Worm (Caenorhabditis elegans) whole organism, L4 larva: ENCODE measurements around the gene srz-101.

Experiments
- F10B5.3 ChIP-seq: sonication (generic microtip); optimal IDR thresholded peaks from 2 replicates; lab custom pipeline; 2016; ENCODE audit warnings: mild to moderate bottlenecking, missing genetic modification characterization, missing compliant biosample characterization
- F44E2.7 ChIP-seq: fragments of 200-800 bp; sonication (Bioruptor generic); IDR thresholded peaks from 2 replicates; pipeline ENCODE4 v2.1.2; 2022; ENCODE audit warnings: missing genetic modification characterization, missing compliant biosample characterization
- Y48G9A.11 ChIP-seq: fragments of 200-800 bp; sonication (Bioruptor generic); IDR thresholded peaks from 2 replicates; pipeline ENCODE4 v1.3.6; 2022; ENCODE audit warnings: missing genetic modification reagents, missing genetic modification characterization, missing compliant biosample characterization
- Y5F2A.4 ChIP-seq: fragments of 200-800 bp; sonication (Bioruptor generic); optimal IDR thresholded peaks from 2 replicates; lab custom pipeline; 2018; ENCODE audit warnings: mild to moderate bottlenecking, missing genetic modification characterization, missing compliant biosample characterization
- aha-1 ChIP-seq: fragments of 150-350 bp; peaks from one replicate; lab custom pipeline; 2014; ENCODE audit warnings: missing biosample characterization, missing genetic modification characterization
- arid-1 ChIP-seq: fragments of 200-800 bp; sonication (Bioruptor generic); conservative IDR thresholded peaks from 2 replicates; pipeline ENCODE4 v1.3.6; 2022; ENCODE audit warnings: missing genetic modification reagents, missing genetic modification characterization, missing compliant biosample characterization
- ces-1 ChIP-seq: fragments of 150-350 bp; sonication (generic microtip); optimal IDR thresholded peaks from 4 replicates; lab custom pipeline; 2014; ENCODE audit warnings: missing biosample characterization, missing genetic modification reagents, missing genetic modification characterization
- daf-12 ChIP-seq: fragments of 150-350 bp; optimal IDR thresholded peaks from 2 replicates; lab custom pipeline; 2014; ENCODE audit warnings: missing biosample characterization, missing genetic modification reagents, missing genetic modification characterization
- daf-19 ChIP-seq: fragments of 200-800 bp; sonication (Bioruptor generic); conservative IDR thresholded peaks from 2 replicates; pipeline ENCODE4 v1.3.6; 2022; ENCODE audit warnings: missing genetic modification characterization, missing compliant biosample characterization
- daf-8 ChIP-seq: fragments of 200-800 bp; sonication (Bioruptor generic); IDR thresholded peaks from 2 replicates; pipeline ENCODE4 v1.3.6; 2022; ENCODE audit warnings: missing genetic modification characterization, missing compliant biosample characterization
- dmd-9 ChIP-seq: fragments of 200-800 bp; sonication (Bioruptor generic); IDR thresholded peaks from 2 replicates; pipeline ENCODE4 v1.3.6; 2022; ENCODE audit warnings: missing genetic modification reagents, missing genetic modification characterization, missing compliant biosample characterization
- duxl-1 ChIP-seq: sonication (generic microtip); optimal IDR thresholded peaks from 2 replicates; lab custom pipeline; 2016; ENCODE audit warnings: mild to moderate bottlenecking, missing genetic modification characterization, moderate library complexity, missing compliant biosample characterization; ENCODE audit not compliant: poor library complexity
- dve-1 ChIP-seq: sonication (generic microtip); optimal IDR thresholded peaks from 2 replicates; lab custom pipeline; 2017; ENCODE audit warnings: antibody characterized with exemption, mild to moderate bottlenecking, missing genetic modification characterization, missing compliant biosample characterization; ENCODE audit not compliant: insufficient read depth
- fos-1 ChIP-seq: fragments of 150-350 bp; optimal IDR thresholded peaks from 2 replicates; lab custom pipeline; 2014; ENCODE audit warnings: missing biosample characterization, missing genetic modification characterization
- hif-1 ChIP-seq, 2 experiments: sonication (generic microtip); optimal IDR thresholded peaks; 2 replicates each; lab custom pipeline; 2016 to 2017; ENCODE audit warnings: missing compliant biosample characterization in 2 of 2, missing genetic modification characterization in 2 of 2, missing genetic modification reagents in 2 of 2, missing genotype in 2 of 2, mild to moderate bottlenecking in 1 of 2
- hlh-30 ChIP-seq: sonication (generic microtip); optimal IDR thresholded peaks from 2 replicates; lab custom pipeline; 2017; ENCODE audit warnings: antibody characterized with exemption, mild to moderate bottlenecking, missing genetic modification characterization, missing compliant biosample characterization; ENCODE audit not compliant: insufficient read depth
- lin-39 ChIP-seq: fragments of 150-350 bp; optimal IDR thresholded peaks from 2 replicates; lab custom pipeline; 2014; ENCODE audit warnings: missing biosample characterization, missing genetic modification reagents, missing genetic modification characterization
- lir-3 ChIP-seq: sonication (generic microtip); optimal IDR thresholded peaks from 2 replicates; lab custom pipeline; 2016; ENCODE audit warnings: mild to moderate bottlenecking, missing genetic modification characterization, missing compliant biosample characterization
- lsy-2 ChIP-seq, 2 experiments: fragments of 150-350 bp in 1 of 2; sonication (generic microtip) in 1 of 2; optimal IDR thresholded peaks; 2 replicates each; lab custom pipeline; 2014 to 2017; ENCODE audit warnings: missing biosample characterization in 2 of 2, missing genetic modification characterization in 2 of 2
- madf-5 ChIP-seq, 2 experiments: fragments of 200-800 bp; sonication (Bioruptor generic); IDR thresholded peaks; 2 replicates each; pipeline ENCODE4 v1.3.6; 2022; ENCODE audit warnings: missing compliant biosample characterization in 2 of 2, missing genetic modification characterization in 2 of 2
- mxl-2 ChIP-seq: fragments of 200-800 bp; sonication (Bioruptor generic); conservative IDR thresholded peaks from 2 replicates; pipeline ENCODE4 v1.3.6; 2022; ENCODE audit warnings: missing genetic modification reagents, missing genetic modification characterization, missing compliant biosample characterization
- nhr-10 ChIP-seq: fragments of 150-350 bp; optimal IDR thresholded peaks from 2 replicates; lab custom pipeline; 2014; ENCODE audit warnings: missing biosample characterization, missing genetic modification characterization
- nhr-102 ChIP-seq: sonication (generic microtip); optimal IDR thresholded peaks from 2 replicates; lab custom pipeline; 2016; ENCODE audit warnings: mild to moderate bottlenecking, missing genetic modification characterization, moderate library complexity, missing compliant biosample characterization
- nhr-11 ChIP-seq: fragments of 150-350 bp; optimal IDR thresholded peaks from 2 replicates; lab custom pipeline; 2014; ENCODE audit warnings: missing biosample characterization, missing genetic modification characterization
- nhr-25 ChIP-seq: sonication (generic microtip); optimal IDR thresholded peaks from 2 replicates; lab custom pipeline; 2017; ENCODE audit warnings: missing genetic modification characterization, mild to moderate bottlenecking, missing compliant biosample characterization, antibody characterized with exemption, moderate library complexity, borderline replicate concordance; ENCODE audit not compliant: insufficient read depth
- nhr-28 ChIP-seq: fragments of 150-350 bp; optimal IDR thresholded peaks from 2 replicates; lab custom pipeline; 2014; ENCODE audit warnings: missing biosample characterization, missing genetic modification characterization
- nhr-41 ChIP-seq: fragments of 200-800 bp; sonication (Bioruptor generic); IDR thresholded peaks from 2 replicates; pipeline ENCODE4 v1.3.6; 2022; ENCODE audit warnings: missing genetic modification reagents, missing genetic modification characterization, missing compliant biosample characterization
- nhr-42 ChIP-seq: fragments of 200-800 bp; sonication (Bioruptor generic); IDR thresholded peaks from 2 replicates; pipeline ENCODE4 v1.3.6; 2022; ENCODE audit warnings: missing genetic modification characterization, missing compliant biosample characterization
- nhr-48 ChIP-seq: sonication (generic microtip); optimal IDR thresholded peaks from 2 replicates; lab custom pipeline; 2016; ENCODE audit warnings: mild to moderate bottlenecking, missing genetic modification characterization, missing compliant biosample characterization
- nhr-6 ChIP-seq: fragments of 150-350 bp; optimal IDR thresholded peaks from 2 replicates; lab custom pipeline; 2014; ENCODE audit warnings: missing biosample characterization, missing genetic modification characterization
- rbr-2 ChIP-seq: sonication (generic microtip); optimal IDR thresholded peaks from 2 replicates; lab custom pipeline; 2016; ENCODE audit warnings: missing genotype, missing genetic modification characterization, missing compliant biosample characterization
- unc-39 ChIP-seq: sonication (generic microtip); optimal IDR thresholded peaks from 2 replicates; lab custom pipeline; 2017; ENCODE audit warnings: missing biosample characterization, missing genetic modification characterization
- vab-7 ChIP-seq: fragments of 200-800 bp; sonication (Bioruptor generic); IDR thresholded peaks from 2 replicates; pipeline ENCODE4 v1.3.6; 2022; ENCODE audit warnings: missing genetic modification reagents, missing genetic modification characterization, missing compliant biosample characterization
- zfp-3 ChIP-seq: fragments of 200-800 bp; sonication (Bioruptor generic); conservative IDR thresholded peaks from 2 replicates; pipeline ENCODE4 v1.3.6; 2022; ENCODE audit warnings: missing genetic modification reagents, missing genetic modification characterization, missing compliant biosample characterization
- zip-11 ChIP-seq: fragments of 200-800 bp; sonication (Bioruptor generic); IDR thresholded peaks from 2 replicates; pipeline ENCODE4 v1.3.6; 2022; ENCODE audit warnings: missing genetic modification characterization, missing compliant biosample characterization

Gene srz-101

DNA sequence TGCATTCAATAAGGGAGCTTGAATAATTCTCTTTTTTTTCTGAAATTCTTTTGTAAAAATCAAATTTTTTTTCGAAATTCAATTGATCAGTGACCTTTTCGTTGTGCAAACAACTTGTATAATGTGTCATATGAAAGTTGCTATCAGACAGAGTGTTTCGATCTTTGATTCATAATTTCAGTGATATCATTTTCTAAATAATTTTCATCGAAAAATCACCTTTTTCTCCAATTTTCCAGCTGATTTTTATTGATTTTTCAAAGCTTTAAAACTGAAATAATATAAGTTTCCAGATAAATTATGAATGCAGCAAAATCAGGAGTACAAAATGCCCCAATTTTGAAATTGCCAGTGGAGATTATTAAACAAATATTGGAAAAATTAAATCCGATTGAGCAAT lies 33.8 kb downstream of the srz-101 start, which contains the start of gene fbxa-127:
fbxa-127 (plus strand) TSS at position 301 of the 400 bp plus-strand sequence.
- TF ChIP-seq aha-1 = no peak
- no peak for TF ChIP-seq nhr-48 (tag; lab: Kevin White, UChicago)
- TF ChIP-seq rbr-2 = no peak
- no peak for TF ChIP-seq Y5F2A.4
- no peak for TF ChIP-seq madf-5 (GFP tag; IDR thresholded peaks at IDR 0.05; lab: Robert Waterston, UW)
- TF ChIP-seq nhr-28 (tag; lab: Kevin White, UChicago) = peak; percentile 29

DNA sequence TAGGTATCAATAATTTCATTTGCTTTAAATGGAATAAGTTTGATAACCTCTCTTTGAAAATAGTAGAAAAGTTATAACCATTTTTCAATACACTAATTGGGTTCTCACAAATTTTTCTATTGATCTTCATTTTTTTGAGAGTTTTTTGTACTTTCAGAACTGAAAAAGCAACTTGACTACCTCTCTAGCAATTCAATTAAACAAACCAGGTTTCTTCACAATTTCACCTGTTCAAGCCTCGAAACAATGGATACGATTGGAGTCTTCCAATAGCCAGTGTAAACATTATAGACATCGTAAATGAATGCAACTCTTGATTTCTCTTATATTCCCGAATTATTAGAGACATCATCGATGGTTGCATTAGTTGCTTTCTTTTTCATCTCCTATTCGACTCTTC lies 35.3 kb downstream of the srz-101 start, which contains the start of gene srz-99:
srz-99 (plus strand) TSS at position 301 of the 400 bp plus-strand sequence.
- TF ChIP-seq zfp-3 (GFP tag; lab: Robert Waterston, UW) (no peak), aha-1 (no peak), daf-8 (GFP tag; lab: Robert Waterston, UW) (no peak), zip-11 (GFP tag; lab: Robert Waterston, UW) (no peak), unc-39 (tag; lab: Kevin White, UChicago) (no peak), duxl-1 (tag; lab: Kevin White, UChicago) (no peak), F10B5.3 (tag; lab: Kevin White, UChicago) (no peak)

DNA sequence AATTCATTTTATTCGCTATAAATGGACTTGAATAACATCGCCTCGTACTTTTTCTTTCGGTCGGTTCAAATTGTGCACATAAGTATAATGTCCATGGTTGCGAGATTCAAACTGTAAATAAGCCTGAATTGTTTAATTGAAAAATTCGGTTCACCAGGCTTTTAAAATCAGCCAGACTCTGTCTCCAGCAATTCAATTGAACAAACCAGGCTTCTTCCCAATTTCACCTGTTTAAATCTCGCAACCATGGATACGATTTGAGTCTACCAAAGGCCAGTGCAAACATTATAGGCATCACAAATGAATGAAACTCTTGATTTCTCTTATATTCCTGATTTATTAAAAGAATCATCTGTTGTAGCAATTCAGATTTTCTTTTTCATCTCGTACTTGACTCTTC lies 37.0 kb downstream of the srz-101 start, which contains the start of gene srz-100:
srz-100 (plus strand) TSS at position 301 of the 400 bp plus-strand sequence.
- TF ChIP-seq arid-1 (GFP tag; lab: Robert Waterston, UW) (no peak), aha-1 (no peak), nhr-25 (tag; lab: Kevin White, UChicago) (no peak), fos-1 (tag; lab: Kevin White, UChicago) (no peak), lin-39 (no peak), nhr-41 (no peak), vab-7 (GFP tag; lab: Robert Waterston, UW) (no peak), hlh-30 (no peak), nhr-6 (no peak), Y48G9A.11 (GFP tag; lab: Robert Waterston, UW) (no peak), hif-1 (tag; optimal IDR thresholded peaks at IDR 0.05; lab: Kevin White, UChicago) (no peak)

DNA sequence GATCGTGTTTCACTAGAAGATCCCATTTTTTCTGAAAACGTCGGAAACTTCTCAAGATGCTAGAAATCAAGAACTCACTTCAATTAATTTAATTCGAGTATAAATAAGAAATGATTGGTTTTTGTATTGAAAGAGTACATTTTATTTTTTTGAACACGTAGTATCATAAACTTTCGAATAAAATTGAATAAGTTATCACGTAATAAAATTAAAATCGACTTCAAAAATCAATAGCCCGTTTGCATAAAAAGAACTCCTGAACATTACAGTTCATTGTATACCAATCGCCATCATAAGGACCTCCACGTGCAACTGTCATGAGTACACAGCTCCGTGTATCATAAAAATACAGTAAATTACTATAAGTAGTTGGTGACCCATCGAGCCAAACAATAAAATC lies 39.0 kb downstream of the srz-101 start, which contains the start of gene T25E12.16:
T25E12.16 (minus strand) TSS at position 101 of the 400 bp plus-strand sequence.
- TF ChIP-seq madf-5 (GFP tag; IDR thresholded peaks at IDR 0.05; lab: Robert Waterston, UW) (no peak), nhr-42 (GFP tag; lab: Robert Waterston, UW) (no peak), Y5F2A.4 (no peak), lir-3 (tag; lab: Kevin White, UChicago) (no peak), nhr-10 (tag; lab: Kevin White, UChicago) (no peak), daf-12 (tag; lab: Kevin White, UChicago) (no peak), zip-11 (GFP tag; lab: Robert Waterston, UW) (no peak), ces-1 (GFP tag; lab: Kevin White, UChicago) (no peak), daf-19 (GFP tag; lab: Robert Waterston, UW) (no peak), mxl-2 (GFP tag; lab: Robert Waterston, UW) (no peak), dmd-9 (GFP tag; lab: Robert Waterston, UW) (no peak), nhr-11 (tag; lab: Kevin White, UChicago) (no peak), nhr-102 (tag; lab: Kevin White, UChicago) (no peak), lsy-2 (tag; optimal IDR thresholded peaks at IDR 0.05; lab: Kevin White, UChicago) (no peak), dve-1 (no peak), F44E2.7 (GFP tag; lab: Robert Waterston, UW) (no peak)
